Fruit fly (Drosophila melanogaster) whole organism, embryonic: Measurements from ENCODE around the gene Chd1.
A peak's percentile ranks its signal among the peaks of the same experiment; 100 is the strongest.

ENCODE experiments used
- Abd-B ChIP-seq: fragments of 200-800 bp; sonication (Bioruptor generic); optimal IDR thresholded peaks from 2 replicates; lab custom pipeline; 2018; ENCODE audit warnings: missing biosample characterization, mild to moderate bottlenecking, missing genetic modification characterization, moderate library complexity
- Asciz ChIP-seq: fragments of 200-800 bp; sonication (Bioruptor generic); optimal IDR thresholded peaks from 2 replicates; lab custom pipeline; 2017; ENCODE audit warnings: missing biosample characterization, mild to moderate bottlenecking, missing genetic modification characterization, missing genetic modification reagents
- CG12391 ChIP-seq: fragments of 200-800 bp; sonication (Bioruptor generic); optimal IDR thresholded peaks from 3 replicates; lab custom pipeline; 2018; ENCODE audit warnings: missing biosample characterization, mild to moderate bottlenecking, missing genetic modification characterization, moderate library complexity
- CG14710 ChIP-seq: fragments of 200-800 bp; sonication (Bioruptor generic); optimal IDR thresholded peaks from 3 replicates; lab custom pipeline; 2019; ENCODE audit warnings: missing biosample characterization, mild to moderate bottlenecking, missing genetic modification characterization, moderate library complexity
- CG15601 ChIP-seq: fragments of 200-800 bp; sonication (Bioruptor generic); optimal IDR thresholded peaks from 3 replicates; lab custom pipeline; 2019; ENCODE audit warnings: missing biosample characterization, mild to moderate bottlenecking, missing genetic modification characterization, moderate library complexity
- CG1647 ChIP-seq: fragments of 200-800 bp; sonication (Bioruptor generic); optimal IDR thresholded peaks from 3 replicates; lab custom pipeline; 2016; ENCODE audit warnings: missing biosample characterization, missing genetic modification characterization
- CG16813 ChIP-seq: fragments of 200-800 bp; sonication (Bioruptor generic); IDR thresholded peaks from 3 replicates; pipeline ENCODE4 v1.3.6; 2022; ENCODE audit warnings: missing biosample characterization, missing genetic modification characterization; ENCODE audit not compliant: partially characterized antibody
- CG17328 ChIP-seq: fragments of 200-800 bp; sonication (Bioruptor generic); IDR thresholded peaks from 2 replicates; pipeline ENCODE4 v1.3.6; 2022; ENCODE audit warnings: missing biosample characterization, missing genetic modification characterization
- CG17612 ChIP-seq: fragments of 200-800 bp; sonication (Bioruptor generic); IDR thresholded peaks from 2 replicates; pipeline ENCODE4 v1.3.6; 2022; ENCODE audit warnings: missing biosample characterization, missing genetic modification characterization
- CG17829 ChIP-seq: fragments of 200-800 bp; optimal IDR thresholded peaks from 2 replicates; lab custom pipeline; 2019; ENCODE audit warnings: missing biosample characterization, mild to moderate bottlenecking, missing genetic modification characterization, moderate library complexity
- CG18262 ChIP-seq: fragments of 200-800 bp; optimal IDR thresholded peaks from 3 replicates; lab custom pipeline; 2019; ENCODE audit warnings: missing biosample characterization, mild to moderate bottlenecking, missing genetic modification characterization, moderate library complexity
- CG30431 ChIP-seq: fragments of 200-800 bp; sonication (Bioruptor generic); optimal IDR thresholded peaks from 2 replicates; lab custom pipeline; 2017; ENCODE audit warnings: missing biosample characterization, missing genetic modification characterization
- CG3281 ChIP-seq: fragments of 200-800 bp; sonication (Bioruptor generic); optimal IDR thresholded peaks from 3 replicates; lab custom pipeline; 2017; ENCODE audit warnings: missing biosample characterization, mild to moderate bottlenecking, missing genetic modification characterization
- CG6175 ChIP-seq: fragments of 200-800 bp; sonication (Bioruptor generic); IDR thresholded peaks from 3 replicates; pipeline ENCODE4 v1.3.6; 2022; ENCODE audit warnings: missing biosample characterization, missing genetic modification characterization
- CG8281 ChIP-seq: fragments of 200-800 bp; sonication (Bioruptor generic); optimal IDR thresholded peaks from 2 replicates; lab custom pipeline; 2018; ENCODE audit warnings: missing biosample characterization, mild to moderate bottlenecking, missing genetic modification characterization, moderate library complexity
- CG8924 ChIP-seq: fragments of 200-800 bp; optimal IDR thresholded peaks from 3 replicates; lab custom pipeline; 2019; ENCODE audit warnings: missing biosample characterization, mild to moderate bottlenecking, missing genetic modification characterization, moderate library complexity
- CG9609 ChIP-seq: fragments of 200-800 bp; sonication (Bioruptor generic); optimal IDR thresholded peaks from 3 replicates; lab custom pipeline; 2016; ENCODE audit warnings: missing biosample characterization, missing genetic modification characterization
- CG9727 ChIP-seq: fragments of 200-800 bp; sonication (Bioruptor generic); optimal IDR thresholded peaks from 3 replicates; lab custom pipeline; 2017; ENCODE audit warnings: missing biosample characterization, mild to moderate bottlenecking, missing genetic modification characterization
- Camta ChIP-seq: fragments of 200-800 bp; sonication (Bioruptor generic); optimal IDR thresholded peaks from 2 replicates; lab custom pipeline; 2016; ENCODE audit warnings: missing biosample characterization, missing genetic modification characterization
- D19A ChIP-seq: fragments of 200-800 bp; optimal IDR thresholded peaks from 3 replicates; lab custom pipeline; 2019; ENCODE audit warnings: missing biosample characterization, mild to moderate bottlenecking, missing genetic modification characterization, moderate library complexity
- Eip74EF ChIP-seq, 2 experiments: fragments of 200-800 bp in 1 of 2; fragments of >200 bp in 1 of 2; sonication (Bioruptor generic) in 1 of 2; optimal IDR thresholded peaks; 2 replicates each; lab custom pipeline; 2017 to 2019; ENCODE audit warnings: missing biosample characterization in 2 of 2, missing genetic modification characterization in 2 of 2, mild to moderate bottlenecking in 1 of 2, moderate library complexity in 1 of 2
- Hr51 ChIP-seq, 2 experiments: fragments of 200-800 bp; sonication (Bioruptor generic); optimal IDR thresholded peaks; 2 replicates in 1 of 2; 3 replicates in 1 of 2; lab custom pipeline; 2016 to 2018; ENCODE audit warnings: missing biosample characterization in 2 of 2, missing genetic modification characterization in 2 of 2, mild to moderate bottlenecking in 1 of 2, moderate library complexity in 1 of 2
- Hr78 ChIP-seq, 2 experiments: fragments of 200-800 bp in 1 of 2; fragments of >200 bp in 1 of 2; sonication (Bioruptor generic) in 1 of 2; optimal IDR thresholded peaks; 2 replicates each; lab custom pipeline; 2017 to 2019; ENCODE audit warnings: missing biosample characterization in 2 of 2, missing genetic modification characterization in 2 of 2, mild to moderate bottlenecking in 1 of 2, moderate library complexity in 1 of 2
- Lim3 ChIP-seq: fragments of 200-800 bp; sonication (Bioruptor generic); IDR thresholded peaks from 2 replicates; pipeline ENCODE4 v1.3.6; 2022; ENCODE audit warnings: missing biosample characterization, missing genetic modification characterization
- NfI ChIP-seq: fragments of 200-800 bp; sonication (Bioruptor generic); optimal IDR thresholded peaks from 3 replicates; lab custom pipeline; 2018; ENCODE audit warnings: missing biosample characterization, mild to moderate bottlenecking, missing genetic modification characterization, moderate library complexity
- Oli ChIP-seq: fragments of 200-800 bp; sonication (Bioruptor generic); optimal IDR thresholded peaks from 2 replicates; lab custom pipeline; 2018; ENCODE audit warnings: missing biosample characterization, mild to moderate bottlenecking, missing genetic modification characterization, moderate library complexity
- Ptx1 ChIP-seq: fragments of 200-800 bp; sonication (Bioruptor generic); IDR thresholded peaks from 2 replicates; pipeline ENCODE4 v1.3.6; 2022; ENCODE audit warnings: missing biosample characterization, missing genetic modification characterization
- Sox102F ChIP-seq: fragments of 200-800 bp; sonication (Bioruptor generic); optimal IDR thresholded peaks from 2 replicates; lab custom pipeline; 2018; ENCODE audit warnings: missing biosample characterization, mild to moderate bottlenecking, missing genetic modification characterization, moderate library complexity
- Ssrp ChIP-seq: fragments of 200-800 bp; sonication (Bioruptor generic); optimal IDR thresholded peaks from 2 replicates; lab custom pipeline; 2018; ENCODE audit warnings: missing biosample characterization, mild to moderate bottlenecking, missing genetic modification characterization, moderate library complexity
- al ChIP-seq: fragments of 200-800 bp; sonication (Bioruptor generic); IDR thresholded peaks from 2 replicates; pipeline ENCODE4 v1.3.6; 2022; ENCODE audit warnings: missing biosample characterization, missing genetic modification characterization
- az2 ChIP-seq: fragments of 200-800 bp; sonication (Bioruptor generic); optimal IDR thresholded peaks from 3 replicates; lab custom pipeline; 2016; ENCODE audit warnings: missing biosample characterization, missing genetic modification characterization
- bab2 ChIP-seq: fragments of 200-800 bp; sonication (Bioruptor generic); optimal IDR thresholded peaks from 2 replicates; lab custom pipeline; 2016; ENCODE audit warnings: missing biosample characterization, missing genetic modification characterization
- bowl ChIP-seq: fragments of 200-800 bp; sonication (Bioruptor generic); IDR thresholded peaks from 2 replicates; pipeline ENCODE4 v1.3.6; 2022; ENCODE audit warnings: missing biosample characterization, missing genetic modification characterization
- dmrt11E ChIP-seq: fragments of 200-800 bp; sonication (Bioruptor generic); optimal IDR thresholded peaks from 3 replicates; lab custom pipeline; 2018; ENCODE audit warnings: missing biosample characterization, mild to moderate bottlenecking, missing genetic modification characterization, moderate library complexity
- dysf ChIP-seq: fragments of 200-800 bp; sonication (Bioruptor generic); IDR thresholded peaks from 3 replicates; pipeline ENCODE4 v1.3.6; 2022; ENCODE audit warnings: missing biosample characterization, missing genetic modification characterization
- en ChIP-seq: fragments of 200-800 bp; sonication (Bioruptor generic); optimal IDR thresholded peaks from 2 replicates; lab custom pipeline; 2016; ENCODE audit warnings: missing biosample characterization, missing genetic modification characterization
- gem ChIP-seq: fragments of 200-800 bp; sonication (Bioruptor generic); optimal IDR thresholded peaks from 2 replicates; lab custom pipeline; 2019; ENCODE audit warnings: missing biosample characterization, mild to moderate bottlenecking, missing genetic modification characterization, moderate library complexity
- gt ChIP-seq: fragments of 200-800 bp; sonication (Bioruptor generic); IDR thresholded peaks from 2 replicates; pipeline ENCODE4 v1.3.6; 2022; ENCODE audit warnings: missing biosample characterization, missing genetic modification characterization
- ind ChIP-seq: fragments of 200-800 bp; sonication (Bioruptor generic); optimal IDR thresholded peaks from 3 replicates; lab custom pipeline; 2016; ENCODE audit warnings: missing biosample characterization, missing genetic modification characterization
- ken ChIP-seq: fragments of 200-800 bp; sonication (Bioruptor generic); IDR thresholded peaks from 3 replicates; pipeline ENCODE4 v1.3.6; 2022; ENCODE audit warnings: missing biosample characterization, missing genetic modification characterization
- phol ChIP-seq: fragments of 200-800 bp; sonication (Bioruptor generic); optimal IDR thresholded peaks from 3 replicates; lab custom pipeline; 2018; ENCODE audit warnings: missing biosample characterization, mild to moderate bottlenecking, missing genetic modification characterization, moderate library complexity
- sc ChIP-seq, 3 experiments: fragments of >200 bp in 2 of 3; fragments of 200-800 bp in 1 of 3; sonication (Bioruptor generic) in 1 of 3; optimal IDR thresholded peaks; 2 replicates in 2 of 3; 3 replicates in 1 of 3; lab custom pipeline; 2017; ENCODE audit warnings: mild to moderate bottlenecking in 1 of 3, missing biosample characterization in 1 of 3, missing genetic modification characterization in 1 of 3, missing genetic modification reagents in 1 of 3
- sna ChIP-seq: fragments of 200-800 bp; sonication (Bioruptor generic); IDR thresholded peaks from 2 replicates; pipeline ENCODE4 v1.3.6; 2022; ENCODE audit warnings: missing biosample characterization, missing genetic modification characterization; ENCODE audit not compliant: partially characterized antibody
- tio ChIP-seq: fragments of 200-800 bp; sonication (Bioruptor generic); optimal IDR thresholded peaks from 2 replicates; lab custom pipeline; 2017; ENCODE audit warnings: missing biosample characterization, missing genetic modification characterization, inconsistent platforms
- tll ChIP-seq, 2 experiments: fragments of 200-800 bp in 1 of 2; fragments of >200 bp in 1 of 2; sonication (Bioruptor generic) in 1 of 2; optimal IDR thresholded peaks; 2 replicates each; lab custom pipeline; 2017 to 2019; ENCODE audit warnings: missing biosample characterization in 2 of 2, missing genetic modification characterization in 2 of 2, mild to moderate bottlenecking in 1 of 2, moderate library complexity in 1 of 2
- wor ChIP-seq: fragments of 200-800 bp; sonication (Bioruptor generic); IDR thresholded peaks from 2 replicates; pipeline ENCODE4 v1.3.6; 2022; ENCODE audit warnings: missing biosample characterization, missing genetic modification characterization
- zen ChIP-seq: fragments of 200-800 bp; sonication (Bioruptor generic); optimal IDR thresholded peaks from 3 replicates; lab custom pipeline; 2018; ENCODE audit warnings: missing biosample characterization, mild to moderate bottlenecking, missing genetic modification characterization, moderate library complexity

The Chd1 gene

DNA sequence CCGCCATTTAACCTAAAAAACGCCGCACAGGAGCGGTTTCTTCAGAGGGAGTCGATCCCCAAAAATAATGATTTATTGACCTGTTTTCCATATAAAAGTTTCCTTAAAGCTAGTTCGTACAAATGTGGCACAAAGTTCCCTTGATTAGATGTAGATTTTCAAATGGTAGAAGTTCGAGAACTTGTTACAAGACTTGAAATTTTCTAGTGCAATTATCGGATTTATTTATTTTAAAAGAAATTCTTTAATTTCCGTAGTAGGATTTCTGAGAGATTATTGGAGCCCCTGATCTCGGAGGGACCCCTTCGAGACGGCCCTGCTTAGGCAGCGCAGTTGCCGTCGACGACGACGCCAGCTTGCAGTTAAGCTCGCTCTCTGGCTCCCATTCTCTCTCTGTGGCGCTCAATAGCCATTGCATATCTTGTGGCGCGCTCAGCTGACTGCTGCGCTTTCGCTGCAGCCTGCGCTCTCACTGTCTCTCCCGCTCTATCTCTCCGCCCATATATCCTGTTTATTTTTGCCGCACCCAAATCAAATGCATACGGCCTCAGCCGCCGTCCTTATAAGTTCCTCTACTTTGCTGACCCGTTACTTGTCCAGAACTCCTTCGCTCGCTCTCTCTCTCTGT is 29.9 kb downstream of the Chd1 start (continued):
- TF ChIP-seq tio (GFP tag; lab: Kevin White, UChicago), result no peak
- TF ChIP-seq CG8924 (tag; lab: Kevin White, UChicago), result peak; percentile 16
- peak; percentile 12 for TF ChIP-seq CG8281
- peak; percentile 62 for TF ChIP-seq Asciz
- no peak for TF ChIP-seq CG17612 (GFP tag; lab: Robert Waterston, UW)
- peak in 1 of 2 experiments; percentile 26 for TF ChIP-seq Hr78 (GFP tag; optimal IDR thresholded peaks at IDR 0.05; lab: Kevin White, UChicago)
- peak; percentile 67 for TF ChIP-seq Ssrp
- no peak for TF ChIP-seq CG15601 (tag; lab: Kevin White, UChicago)
- peak; percentile 78 for TF ChIP-seq CG18262 (tag; lab: Kevin White, UChicago)
- 0 out of 2 replicates have a peak, but pooled peaks have one; percentile 7 for TF ChIP-seq al (GFP tag; lab: Robert Waterston, UW)
- TF ChIP-seq ken (GFP tag; lab: Robert Waterston, UW), result 0 out of 3 replicates have a peak, but pooled peaks have one; percentile 31
- TF ChIP-seq CG3281, result no peak
- peak; percentile 62 for TF ChIP-seq az2
- peak; percentile 67; the same call in 2 of the 3 replicates for TF ChIP-seq dysf (GFP tag; lab: Robert Waterston, UW)
- peak; percentile 58 for TF ChIP-seq Camta (GFP tag; lab: Kevin White, UChicago)
- peak; percentile 36 for TF ChIP-seq CG1647
- TF ChIP-seq Eip74EF (GFP tag; optimal IDR thresholded peaks at IDR 0.05; lab: Kevin White, UChicago), result peak in 1 of 2 experiments; percentile 36
- no peak for TF ChIP-seq en (GFP tag; lab: Kevin White, UChicago)
- peak; percentile 67 for TF ChIP-seq Sox102F (GFP tag; lab: Kevin White, UChicago)
- TF ChIP-seq Hr51 (GFP tag; optimal IDR thresholded peaks at IDR 0.05; lab: Kevin White, UChicago), result no peak
- peak; percentile 34 for TF ChIP-seq Oli (tag; lab: Kevin White, UChicago)
- peak; percentile 47 for TF ChIP-seq ind (GFP tag; lab: Kevin White, UChicago)
- peak; percentile 80 for TF ChIP-seq Abd-B (GFP tag; lab: Kevin White, UChicago)
- no peak for TF ChIP-seq CG9609 (GFP tag; lab: Kevin White, UChicago)
- TF ChIP-seq phol (tag; lab: Kevin White, UChicago), result peak; percentile 76
- peak; percentile 10 for TF ChIP-seq zen (tag; lab: Kevin White, UChicago)
- TF ChIP-seq gem (tag; lab: Kevin White, UChicago), result peak; percentile 69
- TF ChIP-seq NfI, result no peak
- peak; percentile 55 for TF ChIP-seq D19A
- TF ChIP-seq CG6175 (GFP tag; lab: Robert Waterston, UW), result no peak
- TF ChIP-seq sc (optimal IDR thresholded peaks at IDR 0.05; lab: Kevin White, UChicago), result no peak
- peak; percentile 47 for TF ChIP-seq sc (GFP tag; optimal IDR thresholded peaks at IDR 0.05; lab: Kevin White, UChicago)
- peak; percentile 53 for TF ChIP-seq CG14710 (tag; lab: Kevin White, UChicago)
- no peak for TF ChIP-seq sna (GFP tag; lab: Robert Waterston, UW)
- TF ChIP-seq bab2, result peak; percentile 4
- no peak for TF ChIP-seq CG17328
- peak; percentile 58 for TF ChIP-seq Ptx1 (GFP tag; lab: Robert Waterston, UW)
- no peak for TF ChIP-seq tll (GFP tag; optimal IDR thresholded peaks at IDR 0.05; lab: Kevin White, UChicago)
- peak; percentile 56 for TF ChIP-seq CG17829 (tag; lab: Kevin White, UChicago)
- no peak for TF ChIP-seq bowl (GFP tag; lab: Robert Waterston, UW)
- peak; percentile 36 for TF ChIP-seq CG9727 (GFP tag; lab: Kevin White, UChicago)
- 0 out of 2 replicates have a peak, but pooled peaks have one; percentile 52 for TF ChIP-seq gt (GFP tag; lab: Robert Waterston, UW)
- peak; percentile 45; the same call in 1 of the 2 replicates for TF ChIP-seq wor (GFP tag; lab: Robert Waterston, UW)
- no peak for TF ChIP-seq Lim3 (GFP tag; lab: Robert Waterston, UW)
- peak; percentile 38 for TF ChIP-seq dmrt11E (tag; lab: Kevin White, UChicago)
- peak; percentile 37 for TF ChIP-seq CG12391
- no peak for TF ChIP-seq CG16813 (GFP tag; lab: Robert Waterston, UW)
- TF ChIP-seq CG30431 (GFP tag; lab: Kevin White, UChicago), result peak; percentile 13
